Worm (Caenorhabditis elegans): ENCODE measurements around the gene kin-15.
A peak's percentile ranks its signal among the peaks of the same experiment; 100 is the strongest.

Gene kin-15

ce11 chrII:9440060-9440459, 6.6 kb upstream of the kin-15 start, which contains the start of gene chil-17:
TSS of gene chil-17 (minus strand) at chrII:9440160.
- no peak for TF ChIP-seq ceh-90 (tag; optimal IDR thresholded peaks at IDR 0.05)
- TF ChIP-seq nhr-12 (tag; optimal IDR thresholded peaks at IDR 0.05): no peak
- TF ChIP-seq nhr-76 (tag; optimal IDR thresholded peaks at IDR 0.05): no peak
- no peak for TF ChIP-seq unc-130 (tag; optimal IDR thresholded peaks at IDR 0.05)
- no peak for TF ChIP-seq ztf-4 (tag; optimal IDR thresholded peaks at IDR 0.05)
- no peak for TF ChIP-seq aly-2 (tag; optimal IDR thresholded peaks at IDR 0.05)
- TF ChIP-seq grh-1 (GFP tag; IDR thresholded peaks at IDR 0.05): no peak
- no peak for TF ChIP-seq zag-1 (tag; optimal IDR thresholded peaks at IDR 0.05)
- TF ChIP-seq nhr-20 (tag; optimal IDR thresholded peaks at IDR 0.05): no peak
- no peak for TF ChIP-seq lin-35 (GFP tag; optimal IDR thresholded peaks at IDR 0.05)
- TF ChIP-seq alr-1 (tag; optimal IDR thresholded peaks at IDR 0.05; ENCODE audit: borderline replicate concordance): no peak
- TF ChIP-seq dsc-1 (tag; optimal IDR thresholded peaks at IDR 0.05): no peak
- no peak for TF ChIP-seq nhr-47 (tag; optimal IDR thresholded peaks at IDR 0.05)
- no peak for TF ChIP-seq tlp-1 (tag; optimal IDR thresholded peaks at IDR 0.05)
- TF ChIP-seq pax-3 (tag; optimal IDR thresholded peaks at IDR 0.05): no peak
- no peak for TF ChIP-seq unc-98 (GFP tag; IDR thresholded peaks at IDR 0.05)
- no peak for TF ChIP-seq zip-4 (GFP tag; optimal IDR thresholded peaks at IDR 0.05)

DNA sequence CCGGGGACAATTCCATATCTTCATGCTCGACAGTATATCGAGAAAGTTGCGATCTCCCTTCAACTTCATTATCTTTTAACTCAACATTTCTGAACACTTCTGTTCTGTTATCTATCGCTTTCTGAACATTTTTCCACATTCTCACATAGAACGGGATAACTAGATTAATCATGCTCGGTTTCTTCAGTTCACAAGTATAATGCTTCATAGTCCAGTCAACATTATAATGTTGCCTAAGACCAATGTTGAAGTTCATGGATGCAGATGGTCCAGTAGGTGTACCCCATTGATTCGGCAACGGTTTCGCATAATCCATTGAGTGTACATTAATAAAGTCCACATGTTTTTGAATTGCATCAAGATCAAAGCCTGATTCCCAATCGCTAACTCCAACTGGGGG, 5.3 kb upstream of the kin-15 start:
- TF ChIP-seq efl-3 (GFP tag; optimal IDR thresholded peaks at IDR 0.05) (no peak), C04F5.9 (tag; optimal IDR thresholded peaks at IDR 0.05) (no peak), snu-23 (GFP tag; optimal IDR thresholded peaks at IDR 0.05) (no peak), lsy-2 (tag; optimal IDR thresholded peaks at IDR 0.05) (no peak), nhr-90 (tag; optimal IDR thresholded peaks at IDR 0.05; ENCODE audit: poor library complexity) (no peak), nhr-11 (tag; optimal IDR thresholded peaks at IDR 0.05) (no peak), nhr-77 (tag; optimal IDR thresholded peaks at IDR 0.05) (no peak), unc-30 (tag; optimal IDR thresholded peaks at IDR 0.05) (no peak), ama-1 (optimal IDR thresholded peaks at IDR 0.05) (no peak), nhr-28 (tag; optimal IDR thresholded peaks at IDR 0.05) (no peak), irx-1 (tag; optimal IDR thresholded peaks at IDR 0.05) (no peak), C16A3.4 (tag; optimal IDR thresholded peaks at IDR 0.05) (no peak), dpl-1 (GFP tag; optimal IDR thresholded peaks at IDR 0.05) (no peak), tlp-1 (tag; optimal IDR thresholded peaks at IDR 0.05) (no peak), ceh-8 (GFP tag; optimal IDR thresholded peaks at IDR 0.05) (no peak), lin-14 (GFP tag; optimal IDR thresholded peaks at IDR 0.05) (no peak), lir-3 (tag; optimal IDR thresholded peaks at IDR 0.05; ENCODE audit: poor library complexity) (no peak), fkh-4 (tag; optimal IDR thresholded peaks at IDR 0.05; ENCODE audit: borderline replicate concordance) (no peak)

ce11 chrII:9438227-9438626, 4.7 kb upstream of the kin-15 start, which contains the start of gene chil-13:
TSS of gene chil-13 (minus strand) at chrII:9438327.
- TF ChIP-seq blmp-1 (tag; optimal IDR thresholded peaks at IDR 0.05): peak; percentile 9
- peak in 1 of 6 experiments; percentile 33 for TF ChIP-seq elt-3 (tag; optimal IDR thresholded peaks at IDR 0.05)
- no peak for TF ChIP-seq hlh-17 (GFP tag; optimal IDR thresholded peaks at IDR 0.05; ENCODE audit: borderline replicate concordance)
- TF ChIP-seq nhr-77 (tag; optimal IDR thresholded peaks at IDR 0.05): no peak
- no peak for TF ChIP-seq dsc-1 (tag; optimal IDR thresholded peaks at IDR 0.05)
- peak in 1 of 2 experiments; percentile 0 for TF ChIP-seq lin-35 (GFP tag; optimal IDR thresholded peaks at IDR 0.05)

- TF ChIP-seq blmp-1 (tag; optimal IDR thresholded peaks at IDR 0.05) (peak; percentile 30), elt-3 (tag; optimal IDR thresholded peaks at IDR 0.05) (peak in 1 of 6 experiments; percentile 46), nhr-85 (tag) (peak; percentile 52), ceh-8 (GFP tag; optimal IDR thresholded peaks at IDR 0.05) (no peak), nhr-20 (tag; optimal IDR thresholded peaks at IDR 0.05) (peak; percentile 23)
These were observed 2.5 kb upstream of the kin-15 start, which contains the start of gene kin-16 for ce11 chrII:9436009-9436408. TSS of gene kin-16 (minus strand) at chrII:9436109.

Data from whole organism, L1 larva.